Worm (Caenorhabditis elegans) whole organism, midembryonic: Measurements from ENCODE around the gene C55A1.7.
"Not testable (repeated sequence)": the region's sequence is repeated elsewhere in the genome, so short reads cannot be mapped to it uniquely, and the experiment has no call there.

Source experiments
- T22C8.4 ChIP-seq: fragments of 200-800 bp; sonication (Bioruptor generic); IDR thresholded peaks from 2 replicates; pipeline ENCODE4 v1.3.6; 2022; ENCODE audit warnings: missing genetic modification characterization, missing compliant biosample characterization
- cog-1 ChIP-seq: sonication (generic microtip); optimal IDR thresholded peaks from 2 replicates; lab custom pipeline; 2016; ENCODE audit warnings: missing genetic modification characterization, missing compliant biosample characterization
- flt-1 ChIP-seq: fragments of 200-800 bp; sonication (Bioruptor generic); IDR thresholded peaks from 2 replicates; pipeline ENCODE4 v1.3.6; 2022; ENCODE audit warnings: missing genetic modification characterization, missing compliant biosample characterization
- klf-2 ChIP-seq: fragments of 200-800 bp; sonication (Bioruptor generic); conservative IDR thresholded peaks from 2 replicates; pipeline ENCODE4 v1.3.6; 2022; ENCODE audit warnings: missing genetic modification reagents, missing genetic modification characterization, missing compliant biosample characterization
- med-1 ChIP-seq: sonication (generic microtip); optimal IDR thresholded peaks from 2 replicates; lab custom pipeline; 2017; ENCODE audit warnings: missing genetic modification characterization, mild to moderate bottlenecking, missing compliant biosample characterization, antibody characterized with exemption, missing genetic modification reagents; ENCODE audit not compliant: insufficient read depth
- ref-1 ChIP-seq: fragments of 200-800 bp; sonication (Bioruptor generic); conservative IDR thresholded peaks from 2 replicates; pipeline ENCODE4 v1.3.6; 2022; ENCODE audit warnings: missing genetic modification reagents, missing genetic modification characterization, missing compliant biosample characterization
- tab-1 ChIP-seq: fragments of 200-800 bp; sonication (Bioruptor generic); IDR thresholded peaks from 2 replicates; pipeline ENCODE4 v1.3.6; 2022; ENCODE audit warnings: missing genetic modification characterization, missing compliant biosample characterization
- ztf-23 ChIP-seq: fragments of 200-800 bp; sonication (Bioruptor generic); IDR thresholded peaks from 2 replicates; pipeline ENCODE4 v1.3.6; 2022; ENCODE audit warnings: missing genetic modification reagents, missing genetic modification characterization, missing compliant biosample characterization
- ztf-29 ChIP-seq: fragments of 200-800 bp; sonication (Bioruptor generic); IDR thresholded peaks from 2 replicates; pipeline ENCODE4 v1.3.6; 2022; ENCODE audit warnings: missing genetic modification reagents, missing genetic modification characterization, missing compliant biosample characterization

The C55A1.7 gene

ce11 chrV:15602253-15602652 lies 45.2 kb downstream of the C55A1.7 start, which contains the start of gene fbxa-152:
fbxa-152 (minus strand) TSS chrV:15602353.
- TF ChIP-seq ref-1, result no peak
- TF ChIP-seq med-1, result no peak
- TF ChIP-seq T22C8.4 (GFP tag; lab: Robert Waterston, UW), result no peak
- TF ChIP-seq ztf-29, result no peak
- no peak for TF ChIP-seq ztf-23 (GFP tag; lab: Robert Waterston, UW)
- TF ChIP-seq tab-1 (GFP tag; lab: Robert Waterston, UW), result no peak
- no peak for TF ChIP-seq flt-1 (GFP tag; lab: Robert Waterston, UW)
- no peak for TF ChIP-seq cog-1 (tag; lab: Kevin White, UChicago)
- no peak for TF ChIP-seq klf-2 (GFP tag; lab: Robert Waterston, UW)

- TF ChIP-seq ztf-23 (GFP tag; lab: Robert Waterston, UW); ztf-29; klf-2 (GFP tag; lab: Robert Waterston, UW): not testable (repeated sequence)
Measured at ce11 chrV:15599762-15600161, 47.7 kb downstream of the C55A1.7 start, which contains the start of gene B0391.14. B0391.14 (minus strand) TSS chrV:15599862.
